Worm (Caenorhabditis elegans) whole organism, L2 larva: ENCODE data around the gene M02D8.2.

Experiments used
- C34F6.9 ChIP-seq: fragments of 150-350 bp; optimal IDR thresholded peaks from 2 replicates; lab custom pipeline; 2014; ENCODE audit warnings: missing biosample characterization, missing genetic modification characterization
- Y55F3AM.14 ChIP-seq: fragments of 200-800 bp; sonication (Bioruptor generic); optimal IDR thresholded peaks from 2 replicates; lab custom pipeline; 2018; ENCODE audit warnings: mild to moderate bottlenecking, missing genetic modification characterization, missing compliant biosample characterization
- aly-2 ChIP-seq: fragments of 150-350 bp; optimal IDR thresholded peaks from 2 replicates; lab custom pipeline; 2014; ENCODE audit warnings: missing biosample characterization, missing genetic modification characterization
- blmp-1 ChIP-seq: sonication (generic microtip); optimal IDR thresholded peaks from 2 replicates; lab custom pipeline; 2017; ENCODE audit warnings: missing genetic modification characterization, mild to moderate bottlenecking, missing compliant biosample characterization, antibody characterized with exemption, moderate library complexity; ENCODE audit not compliant: insufficient read depth
- ceh-16 ChIP-seq: fragments of 150-350 bp; optimal IDR thresholded peaks from 2 replicates; lab custom pipeline; 2014; ENCODE audit warnings: missing biosample characterization, missing genetic modification characterization
- ceh-82 ChIP-seq: fragments of 150-350 bp; optimal IDR thresholded peaks from 2 replicates; lab custom pipeline; 2014; ENCODE audit warnings: missing biosample characterization, missing genetic modification characterization
- fos-1 ChIP-seq: fragments of 150-350 bp; optimal IDR thresholded peaks from 2 replicates; lab custom pipeline; 2014; ENCODE audit warnings: missing biosample characterization, missing genetic modification characterization
- lin-13 ChIP-seq: fragments of 150-350 bp; optimal IDR thresholded peaks from 2 replicates; lab custom pipeline; 2014; ENCODE audit warnings: missing biosample characterization, missing genetic modification reagents, missing genetic modification characterization
- mbf-1 ChIP-seq: sonication (generic microtip); optimal IDR thresholded peaks from 2 replicates; lab custom pipeline; 2017; ENCODE audit warnings: missing biosample characterization, missing genetic modification characterization
- mdl-1 ChIP-seq, 2 experiments: fragments of 150-350 bp in 1 of 2; sonication (generic microtip) in 1 of 2; optimal IDR thresholded peaks; 2 replicates each; lab custom pipeline; 2017; ENCODE audit warnings: missing biosample characterization in 2 of 2, missing genetic modification characterization in 2 of 2
- nhr-10 ChIP-seq: sonication (generic microtip); optimal IDR thresholded peaks from 2 replicates; lab custom pipeline; 2017; ENCODE audit warnings: missing biosample characterization, missing genetic modification characterization
- nhr-11 ChIP-seq: fragments of 150-350 bp; optimal IDR thresholded peaks from 2 replicates; lab custom pipeline; 2014; ENCODE audit warnings: missing biosample characterization, missing genetic modification characterization
- nhr-12 ChIP-seq: fragments of 150-350 bp; optimal IDR thresholded peaks from 2 replicates; lab custom pipeline; 2014; ENCODE audit warnings: missing biosample characterization, missing genetic modification characterization
- nhr-129 ChIP-seq: fragments of 150-350 bp; optimal IDR thresholded peaks from 2 replicates; lab custom pipeline; 2014; ENCODE audit warnings: missing biosample characterization, missing genetic modification characterization
- nhr-21 ChIP-seq: fragments of 150-350 bp; optimal IDR thresholded peaks from 2 replicates; lab custom pipeline; 2014; ENCODE audit warnings: missing biosample characterization, missing genetic modification characterization
- nhr-23 ChIP-seq: fragments of 150-350 bp; optimal IDR thresholded peaks from 2 replicates; lab custom pipeline; 2014; ENCODE audit warnings: missing biosample characterization, missing genetic modification reagents, missing genetic modification characterization
- nhr-237 ChIP-seq: fragments of 150-350 bp; optimal IDR thresholded peaks from 2 replicates; lab custom pipeline; 2014; ENCODE audit warnings: missing biosample characterization, missing genetic modification characterization
- nhr-25 ChIP-seq: fragments of 150-350 bp; sonication (generic microtip); optimal IDR thresholded peaks from 3 replicates; lab custom pipeline; 2014; ENCODE audit warnings: missing biosample characterization, missing genetic modification characterization
- nhr-6 ChIP-seq: fragments of 150-350 bp; optimal IDR thresholded peaks from 2 replicates; lab custom pipeline; 2014; ENCODE audit warnings: missing biosample characterization, missing genetic modification characterization
- nhr-77 ChIP-seq: fragments of 150-350 bp; optimal IDR thresholded peaks from 2 replicates; lab custom pipeline; 2014; ENCODE audit warnings: missing biosample characterization, missing genetic modification characterization
- sem-4 ChIP-seq: fragments of 150-350 bp; optimal IDR thresholded peaks from 2 replicates; lab custom pipeline; 2014; ENCODE audit warnings: missing biosample characterization, missing genetic modification reagents, missing genetic modification characterization
- skn-1 ChIP-seq: sonication (generic microtip); optimal IDR thresholded peaks from 2 replicates; lab custom pipeline; 2017; ENCODE audit warnings: missing biosample characterization, missing genetic modification characterization
- sma-3 ChIP-seq: sonication (generic microtip); optimal IDR thresholded peaks from 2 replicates; lab custom pipeline; 2016; ENCODE audit warnings: missing genetic modification reagents, missing genetic modification characterization, missing compliant biosample characterization
- sma-9 ChIP-seq, 2 experiments: fragments of 150-350 bp in 1 of 2; sonication (generic microtip) in 1 of 2; optimal IDR thresholded peaks; 2 replicates each; lab custom pipeline; 2014 to 2016; ENCODE audit warnings: missing genetic modification characterization in 2 of 2, mild to moderate bottlenecking in 1 of 2, missing biosample characterization in 1 of 2, missing compliant biosample characterization in 1 of 2, missing genetic modification reagents in 1 of 2, moderate library complexity in 1 of 2
- snpc-4 ChIP-seq: fragments of 150-350 bp; optimal IDR thresholded peaks from 2 replicates; lab custom pipeline; 2014; ENCODE audit warnings: missing biosample characterization, missing genetic modification characterization
- unc-39 ChIP-seq: fragments of 150-350 bp; optimal IDR thresholded peaks from 2 replicates; lab custom pipeline; 2014; ENCODE audit warnings: missing biosample characterization, missing genetic modification characterization
- unc-55 ChIP-seq: fragments of 150-350 bp; sonication (generic microtip); optimal IDR thresholded peaks from 3 replicates; lab custom pipeline; 2014; ENCODE audit warnings: missing biosample characterization, missing genetic modification reagents, missing genetic modification characterization
- zag-1 ChIP-seq: fragments of 150-350 bp; optimal IDR thresholded peaks from 2 replicates; lab custom pipeline; 2014; ENCODE audit warnings: missing biosample characterization, missing genetic modification characterization
- ztf-1 ChIP-seq: fragments of 200-800 bp; sonication (Bioruptor generic); conservative IDR thresholded peaks from 2 replicates; pipeline ENCODE4 v1.3.6; 2022; ENCODE audit warnings: missing genetic modification characterization, missing compliant biosample characterization
- ztf-11 ChIP-seq: sonication (generic microtip); optimal IDR thresholded peaks from 2 replicates; lab custom pipeline; 2017; ENCODE audit warnings: missing biosample characterization, missing genetic modification characterization

Gene M02D8.2

DNA sequence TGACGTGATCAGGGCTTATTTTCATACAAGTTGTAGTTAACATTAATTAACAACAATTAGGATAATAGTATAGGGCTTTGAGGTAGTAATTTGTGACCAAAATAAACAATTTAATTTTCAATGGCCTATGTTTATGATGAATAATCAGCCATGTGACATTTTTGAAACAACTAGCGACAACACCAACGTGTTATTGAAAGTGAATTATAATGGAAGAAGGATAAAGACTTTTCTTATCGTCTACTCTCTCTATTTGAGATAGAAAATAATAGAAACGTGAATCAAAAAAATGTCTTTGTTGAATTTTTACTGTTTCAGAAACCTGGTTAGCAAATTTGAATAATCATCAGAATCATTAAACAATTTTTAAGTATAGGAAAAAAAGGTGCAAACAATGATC is 1.7 kb upstream of the M02D8.2 start:
- no peak for TF ChIP-seq mbf-1 (tag; lab: Kevin White, UChicago)
- no peak for TF ChIP-seq aly-2 (tag; lab: Kevin White, UChicago)
- TF ChIP-seq nhr-11 = no peak
- TF ChIP-seq nhr-25 (tag; lab: Kevin White, UChicago) = no peak
- no peak for TF ChIP-seq nhr-12 (tag; lab: Kevin White, UChicago)
- TF ChIP-seq blmp-1 (tag; lab: Kevin White, UChicago) = no peak
- no peak for TF ChIP-seq nhr-77 (tag; lab: Kevin White, UChicago)
- TF ChIP-seq unc-39 = no peak
- no peak for TF ChIP-seq mdl-1 (tag; optimal IDR thresholded peaks at IDR 0.05; lab: Kevin White, UChicago)
- no peak for TF ChIP-seq nhr-6 (tag; lab: Kevin White, UChicago)
- no peak for TF ChIP-seq sma-9 (GFP tag; optimal IDR thresholded peaks at IDR 0.05; lab: Kevin White, UChicago)
- TF ChIP-seq sma-9 (tag; optimal IDR thresholded peaks at IDR 0.05; lab: Kevin White, UChicago) = no peak
- TF ChIP-seq nhr-10 (tag; lab: Kevin White, UChicago) = no peak
- TF ChIP-seq skn-1 (tag; lab: Kevin White, UChicago) = no peak
- no peak for TF ChIP-seq nhr-21 (tag; lab: Kevin White, UChicago)
- TF ChIP-seq ztf-1 (GFP tag; lab: Robert Waterston, UW) = no peak
- TF ChIP-seq ceh-16 (tag; lab: Kevin White, UChicago) = no peak
- no peak for TF ChIP-seq zag-1 (tag; lab: Kevin White, UChicago)
- TF ChIP-seq Y55F3AM.14 (GFP tag; lab: Kevin White, UChicago) = no peak
- TF ChIP-seq nhr-237 (tag; lab: Kevin White, UChicago) = no peak
- TF ChIP-seq ceh-82 (tag; lab: Kevin White, UChicago) = no peak

ce11 chrX:8741629-8742170 is 2.2 kb downstream of the M02D8.2 start:
- TF ChIP-seq lin-13 (GFP tag; lab: Kevin White, UChicago) = no peak
- no peak for TF ChIP-seq sem-4 (tag; lab: Kevin White, UChicago)
- no peak for TF ChIP-seq sma-3 (GFP tag; lab: Kevin White, UChicago)
- TF ChIP-seq blmp-1 (tag; lab: Kevin White, UChicago) = no peak
- peak; percentile 1 for TF ChIP-seq snpc-4 (tag; lab: Kevin White, UChicago)
- TF ChIP-seq unc-39 = no peak
- no peak for TF ChIP-seq mbf-1 (tag; lab: Kevin White, UChicago)

DNA sequence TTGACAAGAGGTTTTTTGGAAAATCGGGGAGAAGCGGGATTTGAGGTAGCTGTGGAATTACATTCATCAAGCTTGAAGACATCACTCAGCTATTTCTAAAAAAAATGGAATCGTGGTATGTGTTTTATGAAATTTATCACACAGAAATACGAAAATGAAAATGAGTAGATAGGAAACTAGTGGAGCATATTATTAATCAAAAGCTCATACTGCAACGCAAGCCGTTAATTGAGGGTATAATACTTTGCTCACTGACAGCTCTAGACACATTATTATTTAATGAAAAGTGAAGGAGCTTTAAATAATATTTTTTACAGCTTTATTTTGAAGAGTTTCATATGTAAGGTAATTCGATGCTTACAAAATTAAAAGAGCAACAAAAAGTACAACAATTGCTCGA is 3.4 kb downstream of the M02D8.2 start, which contains the start of gene M02D8.7:
M02D8.7 (minus strand) TSS at position 101 of the 400 bp plus-strand sequence.
- TF ChIP-seq snpc-4 (tag; lab: Kevin White, UChicago) = no peak
- no peak for TF ChIP-seq nhr-237 (tag; lab: Kevin White, UChicago)
- TF ChIP-seq nhr-25 (tag; lab: Kevin White, UChicago) = no peak
- no peak for TF ChIP-seq skn-1 (tag; lab: Kevin White, UChicago)
- no peak for TF ChIP-seq nhr-12 (tag; lab: Kevin White, UChicago)
- no peak for TF ChIP-seq sma-9 (GFP tag; optimal IDR thresholded peaks at IDR 0.05; lab: Kevin White, UChicago)
- no peak for TF ChIP-seq sma-9 (tag; optimal IDR thresholded peaks at IDR 0.05; lab: Kevin White, UChicago)
- TF ChIP-seq sem-4 (tag; lab: Kevin White, UChicago) = no peak
- TF ChIP-seq lin-13 (GFP tag; lab: Kevin White, UChicago) = no peak
- no peak for TF ChIP-seq nhr-21 (tag; lab: Kevin White, UChicago)

DNA sequence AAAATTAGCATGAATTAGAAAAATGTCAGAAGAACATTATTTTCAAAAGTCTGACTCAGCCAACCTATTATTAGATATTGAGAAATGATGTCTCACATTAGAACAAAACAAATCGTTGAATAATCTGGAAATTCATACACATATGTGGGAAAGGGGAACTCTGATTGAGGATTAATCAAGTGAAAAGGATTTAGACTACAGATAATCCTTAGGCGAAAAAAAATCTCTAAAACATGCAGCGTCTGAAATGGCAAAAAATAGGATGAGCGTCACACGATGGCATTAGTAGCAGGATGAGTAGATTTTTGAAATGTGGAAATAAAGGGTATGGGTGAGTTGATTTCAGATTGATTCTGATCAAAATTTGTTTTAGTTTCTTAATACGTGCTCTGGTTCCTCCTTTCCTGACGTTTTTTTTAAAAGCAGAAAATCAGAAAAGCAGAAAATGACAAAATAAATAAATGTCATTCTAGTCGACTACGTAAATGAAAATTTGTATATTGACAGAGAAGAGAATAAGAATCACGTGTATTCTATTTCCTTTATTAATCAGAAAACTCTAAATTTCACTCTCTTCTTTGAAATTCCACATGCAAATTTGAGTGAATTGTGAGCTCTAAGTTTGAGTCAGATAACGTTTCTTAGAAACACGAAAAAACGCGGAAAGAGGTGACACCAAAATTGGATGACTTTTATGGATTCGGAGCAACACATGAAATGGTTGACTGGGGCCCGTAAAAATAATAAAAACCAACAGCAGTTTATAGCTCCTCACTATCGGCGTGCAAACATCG is 4.9 kb downstream of the M02D8.2 start:
- TF ChIP-seq ceh-82 (tag; lab: Kevin White, UChicago) (no peak), sma-9 (GFP tag; optimal IDR thresholded peaks at IDR 0.05; lab: Kevin White, UChicago) (no peak), sma-9 (tag; optimal IDR thresholded peaks at IDR 0.05; lab: Kevin White, UChicago) (no peak), nhr-6 (tag; lab: Kevin White, UChicago) (no peak), nhr-21 (tag; lab: Kevin White, UChicago) (no peak), nhr-23 (tag; lab: Kevin White, UChicago) (no peak), ztf-11 (tag; lab: Kevin White, UChicago) (no peak), nhr-129 (tag; lab: Kevin White, UChicago) (no peak), C34F6.9 (no peak), lin-13 (GFP tag; lab: Kevin White, UChicago) (no peak), nhr-237 (tag; lab: Kevin White, UChicago) (no peak), unc-39 (no peak), unc-55 (no peak), fos-1 (tag; lab: Kevin White, UChicago) (no peak)
